Worm (Caenorhabditis elegans) whole organism, L3 larva: ENCODE measurements around the gene cdk-5.

Experiments used
- nfya-1 ChIP-seq: sonication (generic microtip); optimal IDR thresholded peaks from 2 replicates; lab custom pipeline; 2017; ENCODE audit warnings: missing genetic modification characterization, mild to moderate bottlenecking, missing compliant biosample characterization, antibody characterized with exemption, moderate library complexity; ENCODE audit not compliant: insufficient read depth
- nhr-23 ChIP-seq: fragments of 150-350 bp; optimal IDR thresholded peaks from 2 replicates; lab custom pipeline; 2014; ENCODE audit warnings: missing biosample characterization, missing genetic modification reagents, missing genetic modification characterization
- sea-2 ChIP-seq: fragments of 150-350 bp; sonication (generic microtip); optimal IDR thresholded peaks from 4 replicates; lab custom pipeline; 2014; ENCODE audit warnings: missing biosample characterization, missing genetic modification reagents, missing genetic modification characterization

- TF ChIP-seq nfya-1 (tag; lab: Kevin White, UChicago) (no peak), sea-2 (GFP tag; lab: Kevin White, UChicago) (no peak), nhr-23 (tag; lab: Kevin White, UChicago) (no peak)
Observed at ce11 chrIII:13430162-13430561, 36.0 kb downstream of the cdk-5 start, which contains the start of gene trf-1.
